Worm (Caenorhabditis elegans) whole organism, L4 larva: ENCODE measurements around the gene W06B4.1.
A peak's percentile ranks its signal among the peaks of the same experiment; 100 is the strongest.

Experiments
- F10B5.3 ChIP-seq: sonication (generic microtip); optimal IDR thresholded peaks from 2 replicates; lab custom pipeline; 2016; ENCODE audit warnings: mild to moderate bottlenecking, missing genetic modification characterization, missing compliant biosample characterization
- F26F4.8 ChIP-seq: fragments of 200-800 bp; sonication (Bioruptor generic); conservative IDR thresholded peaks from 2 replicates; pipeline ENCODE4 v1.3.6; 2022; ENCODE audit warnings: missing genetic modification characterization, missing compliant biosample characterization
- F49E8.2 ChIP-seq: sonication (generic microtip); optimal IDR thresholded peaks from 2 replicates; lab custom pipeline; 2016; ENCODE audit warnings: missing compliant biosample characterization, mild to moderate bottlenecking, missing genetic modification characterization, borderline replicate concordance
- T26A8.4 ChIP-seq: fragments of 200-800 bp; sonication (Bioruptor generic); IDR thresholded peaks from 2 replicates; pipeline ENCODE4 v1.3.6; 2022; ENCODE audit warnings: missing genetic modification characterization, missing compliant biosample characterization
- Y105C5A.15 ChIP-seq: fragments of 200-800 bp; sonication (Bioruptor generic); IDR thresholded peaks from 2 replicates; pipeline ENCODE4 v1.3.6; 2022; ENCODE audit warnings: missing genetic modification characterization, missing compliant biosample characterization
- ZK337.2 ChIP-seq: fragments of 200-800 bp; sonication (Bioruptor generic); IDR thresholded peaks from 2 replicates; pipeline ENCODE4 v1.3.6; 2022; ENCODE audit warnings: missing genetic modification reagents, missing genetic modification characterization, missing compliant biosample characterization
- ZK546.5 ChIP-seq, 2 experiments: sonication (generic microtip); optimal IDR thresholded peaks; 2 replicates each; lab custom pipeline; 2017; ENCODE audit warnings: missing biosample characterization in 2 of 2, missing genetic modification characterization in 2 of 2
- aha-1 ChIP-seq: fragments of 150-350 bp; peaks from one replicate; lab custom pipeline; 2014; ENCODE audit warnings: missing biosample characterization, missing genetic modification characterization
- aly-2 ChIP-seq: sonication (generic microtip); optimal IDR thresholded peaks from 2 replicates; lab custom pipeline; 2018; ENCODE audit warnings: missing biosample characterization, missing genetic modification characterization
- ama-1 ChIP-seq: fragments of 150-350 bp; optimal IDR thresholded peaks from 2 replicates; lab custom pipeline; 2014; ENCODE audit warnings: inconsistent platforms, mixed read lengths
- attf-4 ChIP-seq: sonication (generic microtip); optimal IDR thresholded peaks from 3 replicates; lab custom pipeline; 2017; ENCODE audit warnings: missing biosample characterization, missing genetic modification characterization
- ceh-82 ChIP-seq: sonication (generic microtip); optimal IDR thresholded peaks from 2 replicates; lab custom pipeline; 2017; ENCODE audit warnings: missing biosample characterization, missing genetic modification characterization
- daf-16 ChIP-seq, 3 experiments: sonication (generic microtip); optimal IDR thresholded peaks; 2 replicates each; lab custom pipeline; 2016 to 2017; ENCODE audit warnings: missing genetic modification characterization in 3 of 3, missing genetic modification reagents in 3 of 3, mild to moderate bottlenecking in 2 of 3, missing compliant biosample characterization in 2 of 3, missing biosample characterization in 1 of 3, moderate library complexity in 1 of 3
- dmd-6 ChIP-seq: fragments of 200-800 bp; sonication (Bioruptor generic); IDR thresholded peaks from 2 replicates; pipeline ENCODE4 v1.3.6; 2022; ENCODE audit warnings: missing genetic modification reagents, missing genetic modification characterization, missing compliant biosample characterization
- dmd-9 ChIP-seq: fragments of 200-800 bp; sonication (Bioruptor generic); IDR thresholded peaks from 2 replicates; pipeline ENCODE4 v1.3.6; 2022; ENCODE audit warnings: missing genetic modification reagents, missing genetic modification characterization, missing compliant biosample characterization
- fos-1 ChIP-seq: fragments of 150-350 bp; optimal IDR thresholded peaks from 2 replicates; lab custom pipeline; 2014; ENCODE audit warnings: missing biosample characterization, missing genetic modification characterization
- gei-8 ChIP-seq: fragments of 200-800 bp; sonication (Bioruptor generic); optimal IDR thresholded peaks from 2 replicates; lab custom pipeline; 2018; ENCODE audit warnings: mild to moderate bottlenecking, missing genetic modification characterization, missing compliant biosample characterization
- hlh-11 ChIP-seq: fragments of 200-800 bp; sonication (Bioruptor generic); optimal IDR thresholded peaks from 2 replicates; lab custom pipeline; 2018; ENCODE audit warnings: mild to moderate bottlenecking, missing genetic modification characterization, missing compliant biosample characterization
- hlh-30 ChIP-seq: sonication (generic microtip); optimal IDR thresholded peaks from 2 replicates; lab custom pipeline; 2017; ENCODE audit warnings: antibody characterized with exemption, mild to moderate bottlenecking, missing genetic modification characterization, missing compliant biosample characterization; ENCODE audit not compliant: insufficient read depth
- lin-29 ChIP-seq: fragments of 200-800 bp; sonication (Bioruptor generic); IDR thresholded peaks from 2 replicates; pipeline ENCODE4 v1.3.6; 2022; ENCODE audit warnings: missing genetic modification reagents, missing genetic modification characterization, missing compliant biosample characterization
- lir-3 ChIP-seq: sonication (generic microtip); optimal IDR thresholded peaks from 2 replicates; lab custom pipeline; 2016; ENCODE audit warnings: mild to moderate bottlenecking, missing genetic modification characterization, missing compliant biosample characterization
- madf-9 ChIP-seq: fragments of 200-800 bp; sonication (Bioruptor generic); conservative IDR thresholded peaks from 2 replicates; pipeline ENCODE4 v1.3.6; 2022; ENCODE audit warnings: missing genetic modification reagents, missing genetic modification characterization, missing compliant biosample characterization
- mdl-1 ChIP-seq, 2 experiments: fragments of 150-350 bp in 1 of 2; sonication (generic microtip) in 1 of 2; optimal IDR thresholded peaks; 2 replicates each; lab custom pipeline; 2014 to 2017; ENCODE audit warnings: missing biosample characterization in 2 of 2, missing genetic modification characterization in 2 of 2
- mdt-29 ChIP-seq: fragments of 200-800 bp; sonication (Bioruptor generic); IDR thresholded peaks from 2 replicates; pipeline ENCODE4 v1.3.6; 2022; ENCODE audit warnings: missing genetic modification reagents, missing genetic modification characterization, missing compliant biosample characterization
- mep-1 ChIP-seq: fragments of 150-350 bp; sonication (generic microtip); optimal IDR thresholded peaks from 3 replicates; lab custom pipeline; 2014; ENCODE audit warnings: missing biosample characterization, missing genetic modification characterization
- mes-2 ChIP-seq: sonication (generic microtip); optimal IDR thresholded peaks from 2 replicates; lab custom pipeline; 2016; ENCODE audit warnings: missing genotype, mild to moderate bottlenecking, missing genetic modification characterization, missing compliant biosample characterization; ENCODE audit not compliant: poor library complexity, severe bottlenecking
- mxl-2 ChIP-seq: fragments of 200-800 bp; sonication (Bioruptor generic); conservative IDR thresholded peaks from 2 replicates; pipeline ENCODE4 v1.3.6; 2022; ENCODE audit warnings: missing genetic modification reagents, missing genetic modification characterization, missing compliant biosample characterization
- mxl-3 ChIP-seq: fragments of 200-800 bp; sonication (Bioruptor generic); optimal IDR thresholded peaks from 2 replicates; lab custom pipeline; 2018; ENCODE audit warnings: mild to moderate bottlenecking, missing genetic modification characterization, missing compliant biosample characterization
- nhr-28 ChIP-seq: fragments of 150-350 bp; optimal IDR thresholded peaks from 2 replicates; lab custom pipeline; 2014; ENCODE audit warnings: missing biosample characterization, missing genetic modification characterization
- pqm-1 ChIP-seq: sonication (generic microtip); optimal IDR thresholded peaks from 2 replicates; lab custom pipeline; 2017; ENCODE audit warnings: missing biosample characterization, missing genetic modification characterization
- set-16 ChIP-seq: fragments of 200-800 bp; sonication (Bioruptor generic); IDR thresholded peaks from 2 replicates; pipeline ENCODE4 v1.3.6; 2022; ENCODE audit warnings: missing genetic modification reagents, missing genetic modification characterization, missing compliant biosample characterization
- snpc-4 ChIP-seq: fragments of 150-350 bp; optimal IDR thresholded peaks from 2 replicates; lab custom pipeline; 2014; ENCODE audit warnings: missing biosample characterization, missing genetic modification characterization
- unc-130 ChIP-seq: sonication (generic microtip); optimal IDR thresholded peaks from 2 replicates; lab custom pipeline; 2016; ENCODE audit warnings: missing genetic modification reagents, missing genetic modification characterization, missing compliant biosample characterization
- unc-62 ChIP-seq, 3 experiments: fragments of 150-350 bp in 1 of 3; sonication (generic microtip); optimal IDR thresholded peaks in 2 of 3; peaks in 1 of 3; 1 replicate in 1 of 3; 2 replicates in 2 of 3; lab custom pipeline; 2014 to 2017; ENCODE audit warnings: missing biosample characterization in 3 of 3, missing genetic modification characterization in 3 of 3, missing genetic modification reagents in 3 of 3, missing genotype in 1 of 3
- zip-2 ChIP-seq: fragments of 150-350 bp; optimal IDR thresholded peaks from 2 replicates; lab custom pipeline; 2014; ENCODE audit warnings: missing biosample characterization, missing genetic modification characterization
- ztf-7 ChIP-seq: fragments of 150-350 bp; optimal IDR thresholded peaks from 2 replicates; lab custom pipeline; 2014; ENCODE audit warnings: missing biosample characterization, missing genetic modification characterization

Gene W06B4.1

ce11 chrII:4460297-4460696 is 11.1 kb upstream of the W06B4.1 start:
- no peak for TF ChIP-seq mxl-3 (GFP tag; lab: Kevin White, UChicago)
- no peak for TF ChIP-seq fos-1 (tag; lab: Kevin White, UChicago)
- no peak for TF ChIP-seq F10B5.3 (tag; lab: Kevin White, UChicago)
- TF ChIP-seq lir-3 = no peak
- no peak for TF ChIP-seq ZK546.5 (tag; optimal IDR thresholded peaks at IDR 0.05; lab: Kevin White, UChicago)
- no peak for TF ChIP-seq dmd-9 (GFP tag; lab: Robert Waterston, UW)
- no peak for TF ChIP-seq mep-1 (tag; lab: Kevin White, UChicago)
- no peak for TF ChIP-seq dmd-6 (GFP tag; lab: Robert Waterston, UW)
- no peak for TF ChIP-seq ceh-82
- no peak for TF ChIP-seq madf-9 (GFP tag; lab: Robert Waterston, UW)
- TF ChIP-seq T26A8.4 (GFP tag; lab: Robert Waterston, UW) = no peak
- TF ChIP-seq F26F4.8 (GFP tag; lab: Robert Waterston, UW) = no peak
- TF ChIP-seq, all 104 proteins: peak for 0

DNA sequence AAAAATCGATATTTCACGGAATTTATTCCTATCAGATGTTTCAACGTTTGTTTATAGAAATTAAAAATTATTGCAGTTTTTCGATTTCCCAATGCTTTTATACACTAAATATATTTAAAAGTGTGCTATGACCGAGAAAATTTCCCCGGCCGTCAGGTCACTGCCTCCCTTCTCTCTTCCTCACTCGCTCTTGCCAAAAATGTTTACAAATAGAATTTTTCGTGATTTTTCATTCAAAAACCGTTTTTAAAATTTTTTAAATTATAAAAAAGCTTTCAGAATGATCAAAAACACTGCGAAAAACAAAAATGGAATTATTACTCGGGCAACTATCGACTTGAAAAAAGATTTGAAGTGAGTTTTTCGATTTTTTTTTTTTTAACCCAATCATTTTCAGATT is 10.5 kb upstream of the W06B4.1 start, which contains the start of the genes T12C9.7 and vps-18:
T12C9.7 (minus strand) TSS at position 101 of the 400 bp plus-strand sequence.
vps-18 (plus strand) TSS at position 280 of the 400 bp plus-strand sequence.
- TF ChIP-seq Y105C5A.15 (no peak), daf-16 (GFP tag; optimal IDR thresholded peaks at IDR 0.05; lab: Kevin White, UChicago) (no peak), daf-16 (tag; optimal IDR thresholded peaks at IDR 0.05; lab: Kevin White, UChicago) (peak; percentile 5)

ce11 chrII:4462842-4463241 is 8.6 kb upstream of the W06B4.1 start:
- TF ChIP-seq unc-62 (GFP tag; optimal IDR thresholded peaks at IDR 0.05 in 1 of 2; lab: Kevin White, UChicago) (peak in 1 of 2 experiments; percentile 46), unc-62 (tag; optimal IDR thresholded peaks at IDR 0.05; lab: Kevin White, UChicago) (no peak), hlh-30 (no peak), unc-130 (GFP tag; lab: Kevin White, UChicago) (no peak), gei-8 (GFP tag; lab: Kevin White, UChicago) (no peak), aha-1 (tag; lab: Kevin White, UChicago) (peak; percentile 94)

DNA sequence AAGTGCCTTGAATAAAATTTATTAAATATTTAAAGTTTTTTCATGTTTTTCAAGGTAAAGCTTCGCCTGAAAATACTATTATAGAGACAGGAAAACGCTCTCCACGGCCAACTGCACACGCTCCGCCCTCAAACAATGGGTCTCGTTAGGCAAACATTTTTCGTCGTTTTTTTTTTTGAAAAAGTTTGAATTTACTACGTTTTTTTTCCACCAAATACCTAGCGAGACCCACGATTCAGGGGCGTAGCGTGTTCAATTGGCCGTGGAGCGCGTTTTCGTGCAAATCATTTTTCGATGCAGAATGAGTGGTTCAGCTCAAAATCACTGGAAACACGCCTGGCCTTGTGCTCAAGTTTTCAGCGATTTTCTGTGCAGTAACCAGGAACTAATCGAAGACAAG is 3.5 kb upstream of the W06B4.1 start, which contains the start of gene W06B4.2:
W06B4.2 (plus strand) TSS at position 301 of the 400 bp plus-strand sequence.
- TF ChIP-seq ama-1 (lab: Kevin White, UChicago) = no peak
- no peak for TF ChIP-seq F49E8.2 (tag; lab: Kevin White, UChicago)
- no peak for TF ChIP-seq mes-2
- no peak for TF ChIP-seq snpc-4 (tag; lab: Kevin White, UChicago)
- TF ChIP-seq pqm-1 = no peak
- no peak for TF ChIP-seq lin-29 (GFP tag; lab: Robert Waterston, UW)
- no peak for TF ChIP-seq ZK337.2 (GFP tag; lab: Robert Waterston, UW)
- TF ChIP-seq F26F4.8 (GFP tag; lab: Robert Waterston, UW) = no peak
- no peak for TF ChIP-seq mxl-2 (GFP tag; lab: Robert Waterston, UW)
- no peak for TF ChIP-seq set-16 (GFP tag; lab: Robert Waterston, UW)
- no peak for TF ChIP-seq ztf-7 (tag; lab: Kevin White, UChicago)
- no peak for TF ChIP-seq Y105C5A.15
- no peak for TF ChIP-seq aly-2 (tag; lab: Kevin White, UChicago)

DNA sequence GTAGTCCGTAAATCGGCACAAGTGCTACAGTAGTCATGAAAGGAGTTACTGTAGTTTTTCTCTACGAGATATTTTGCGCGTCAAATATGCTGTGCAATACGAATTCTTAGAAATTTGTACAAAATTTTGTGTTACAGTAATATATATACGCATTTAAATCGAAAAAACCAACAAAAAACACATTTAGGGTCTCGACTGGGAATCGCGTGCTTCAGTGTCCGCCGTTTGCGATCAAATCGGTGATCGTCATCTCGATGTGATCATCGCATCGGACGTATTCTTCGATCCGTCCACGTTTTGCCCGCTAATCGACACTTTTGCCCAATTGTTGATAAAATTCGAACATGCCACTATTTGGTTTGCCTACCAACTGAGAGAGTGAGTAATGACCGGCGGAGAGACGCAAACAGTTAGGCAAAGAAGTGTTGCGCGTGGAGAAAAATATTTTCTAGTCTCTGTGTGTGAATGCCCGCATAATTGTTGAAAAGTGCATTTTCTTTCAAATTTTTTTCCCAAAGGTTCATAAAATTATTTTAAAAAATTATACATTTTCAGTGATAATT is 2.4 kb upstream of the W06B4.1 start:
- TF ChIP-seq mes-2 (peak; percentile 31), aha-1 (tag; lab: Kevin White, UChicago) (peak; percentile 97), zip-2 (no peak), hlh-11 (tag; lab: Kevin White, UChicago) (peak; percentile 53), attf-4 (no peak), dmd-6 (GFP tag; lab: Robert Waterston, UW) (peak; percentile 54; the same call in 1 of the 2 replicates), nhr-28 (tag; lab: Kevin White, UChicago) (peak; percentile 88), mep-1 (tag; lab: Kevin White, UChicago) (no peak), mdl-1 (tag; optimal IDR thresholded peaks at IDR 0.05; lab: Kevin White, UChicago) (peak in 1 of 2 experiments; percentile 9), mxl-3 (GFP tag; lab: Kevin White, UChicago) (peak; percentile 61), daf-16 (GFP tag; optimal IDR thresholded peaks at IDR 0.05; lab: Kevin White, UChicago) (no peak), daf-16 (tag; optimal IDR thresholded peaks at IDR 0.05; lab: Kevin White, UChicago) (peak; percentile 57), F49E8.2 (tag; lab: Kevin White, UChicago) (no peak), hlh-30 (peak; percentile 23), mdt-29 (no peak), pqm-1 (peak; percentile 53), snpc-4 (tag; lab: Kevin White, UChicago) (no peak)
